Worm (Caenorhabditis elegans) whole organism, L1 larva: ENCODE measurements around the gene Y67A10A.11.

Experiments used
- fkh-10 ChIP-seq: sonication (generic microtip); optimal IDR thresholded peaks from 2 replicates; lab custom pipeline; 2017; ENCODE audit warnings: missing biosample characterization, missing genetic modification reagents, missing genetic modification characterization
- nhr-77 ChIP-seq: fragments of 150-350 bp; optimal IDR thresholded peaks from 2 replicates; lab custom pipeline; 2014; ENCODE audit warnings: missing biosample characterization, missing genetic modification characterization
- pqm-1 ChIP-seq: sonication (generic microtip); optimal IDR thresholded peaks from 3 replicates; lab custom pipeline; 2017; ENCODE audit warnings: missing biosample characterization, missing genetic modification characterization
- tbx-2 ChIP-seq: sonication (generic microtip); optimal IDR thresholded peaks from 2 replicates; lab custom pipeline; 2016; ENCODE audit warnings: missing genetic modification characterization, missing compliant biosample characterization

- no peak for TF ChIP-seq tbx-2 (tag; lab: Kevin White, UChicago)
- no peak for TF ChIP-seq fkh-10
- no peak for TF ChIP-seq pqm-1 (tag; lab: Kevin White, UChicago)
- no peak for TF ChIP-seq nhr-77 (tag; lab: Kevin White, UChicago)
These were observed 21.4 kb downstream of the Y67A10A.11 start, which contains the start of gene ssu-2 for ce11 chrIV:14361189-14361588.
